Worm (Caenorhabditis elegans) whole organism, L3 larva: ENCODE measurements around the gene F32D1.7.

Source experiments
- aly-2 ChIP-seq: fragments of 150-350 bp; optimal IDR thresholded peaks from 2 replicates; lab custom pipeline; 2014; ENCODE audit warnings: missing biosample characterization, missing genetic modification characterization
- egl-27 ChIP-seq: sonication (generic microtip); optimal IDR thresholded peaks from 4 replicates; lab custom pipeline; 2017; ENCODE audit warnings: missing biosample characterization, missing genetic modification reagents, missing genetic modification characterization
- lin-39 ChIP-seq: fragments of 150-350 bp; optimal IDR thresholded peaks from 2 replicates; lab custom pipeline; 2018; ENCODE audit warnings: missing biosample characterization, missing genetic modification reagents, missing genetic modification characterization

DNA sequence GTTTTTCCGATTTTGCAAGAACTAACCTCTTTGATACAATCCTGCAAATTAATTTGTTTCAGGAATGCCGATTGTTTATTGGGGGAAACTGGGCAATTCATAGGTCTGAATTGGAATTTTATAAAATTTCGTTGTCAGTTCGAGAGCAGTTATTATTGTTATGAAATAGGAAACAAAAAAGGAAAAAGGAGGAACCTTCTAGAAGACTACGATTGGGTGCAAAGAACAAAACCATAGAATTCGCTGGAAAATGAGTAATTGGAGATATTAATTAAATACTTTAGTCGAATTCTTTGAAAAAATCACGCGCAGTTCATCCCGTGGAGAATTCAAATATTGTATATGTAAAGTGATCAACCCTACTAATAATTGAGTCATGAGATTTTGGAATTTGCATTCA, 11.4 kb upstream of the F32D1.7 start, which contains the start of gene F13A2.9:
- TF ChIP-seq lin-39 (tag; lab: Kevin White, UChicago) (no peak), aly-2 (no peak), egl-27 (tag; lab: Kevin White, UChicago) (no peak)
